Fruit fly (Drosophila melanogaster) Kc167 (cell line): ENCODE measurements around the gene scu.

Experiments used
- Myc ChIP-seq: fragments of >200 bp; optimal IDR thresholded peaks from 2 replicates; lab custom pipeline; 2017; ENCODE audit warnings: missing external identifiers
- Sin3A ChIP-seq: fragments of >200 bp; optimal IDR thresholded peaks from 2 replicates; lab custom pipeline; 2018; ENCODE audit warnings: missing external identifiers
- h ChIP-seq: fragments of >200 bp; optimal IDR thresholded peaks from 3 replicates; lab custom pipeline; 2018; ENCODE audit warnings: missing external identifiers
- psq ChIP-seq: fragments of >200 bp; optimal IDR thresholded peaks from 2 replicates; lab custom pipeline; 2017; ENCODE audit warnings: missing external identifiers

- TF ChIP-seq Myc (lab: Kevin White, UChicago): no peak
- TF ChIP-seq h (lab: Kevin White, UChicago): no peak
- TF ChIP-seq Sin3A (lab: Kevin White, UChicago): no peak
- TF ChIP-seq psq (lab: Kevin White, UChicago): no peak
Observed at dm6 chrX:18043691-18044090, 47.4 kb upstream of the scu start, which contains the start of gene CG15373.
